Fruit fly (Drosophila melanogaster): Measurements from ENCODE around the gene CG42237.

DNA sequence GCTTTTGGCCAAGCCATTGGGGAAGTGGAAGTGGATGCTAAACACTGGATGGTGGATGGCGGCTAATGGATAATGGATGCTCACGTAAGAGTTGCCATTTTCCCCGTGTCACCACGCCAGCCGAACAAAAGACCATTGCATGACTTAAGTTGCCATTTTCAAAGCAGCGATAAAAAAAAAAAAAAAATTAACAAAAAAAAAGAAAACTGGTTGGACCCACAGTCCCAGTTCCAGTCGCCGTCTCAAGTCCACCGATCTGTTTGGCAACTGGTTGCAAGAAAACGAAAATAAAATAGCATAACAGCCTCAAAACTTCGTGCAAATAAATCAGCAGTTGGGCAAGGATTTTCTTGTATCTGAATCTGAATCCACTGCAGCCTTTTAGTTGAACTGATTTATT is 34.2 kb downstream of the CG42237 start:
- no peak for TF ChIP-seq CG8478 (optimal IDR thresholded peaks at IDR 0.05)
- no peak for TF ChIP-seq CTCF (optimal IDR thresholded peaks at IDR 0.05)
